Fruit fly (Drosophila melanogaster) whole organism, adult: Measurements from ENCODE around the gene CG45072.

Experiments used
- CG7045 ChIP-seq: fragments of 200-800 bp; sonication (Bioruptor generic); optimal IDR thresholded peaks from 2 replicates; lab custom pipeline; 2017; ENCODE audit warnings: missing biosample characterization, mild to moderate bottlenecking, missing genetic modification characterization
- Crg-1 ChIP-seq: fragments of 200-800 bp; sonication (Bioruptor generic); optimal IDR thresholded peaks from 2 replicates; lab custom pipeline; 2016; ENCODE audit warnings: missing biosample characterization, missing genetic modification characterization
- Hr96 ChIP-seq: fragments of 200-800 bp; sonication (Bioruptor generic); optimal IDR thresholded peaks from 2 replicates; lab custom pipeline; 2016; ENCODE audit warnings: missing biosample characterization, missing genetic modification characterization
- kay ChIP-seq: fragments of 200-800 bp; sonication (Bioruptor generic); peaks from one replicate; lab custom pipeline; 2016; ENCODE audit warnings: missing biosample characterization, missing genetic modification characterization, borderline replicate concordance
- tj ChIP-seq: fragments of 200-800 bp; sonication (Bioruptor generic); optimal IDR thresholded peaks from 3 replicates; lab custom pipeline; 2017; ENCODE audit warnings: missing biosample characterization, mild to moderate bottlenecking, missing genetic modification characterization, moderate library complexity
- toe ChIP-seq: fragments of 200-800 bp; sonication (Bioruptor generic); optimal IDR thresholded peaks from 2 replicates; lab custom pipeline; 2016; ENCODE audit warnings: missing biosample characterization, missing genetic modification characterization

- TF ChIP-seq kay (no peak), Hr96 (no peak), Crg-1 (GFP tag; lab: Kevin White, UChicago) (no peak), tj (no peak), CG7045 (no peak), toe (no peak)
These were observed 16.5 kb downstream of the CG45072 start for dm6 chr3R:30106562-30106961.
